Worm (Caenorhabditis elegans) whole organism, L2 larva: ENCODE results near the gene hpo-10.
A peak's percentile ranks its signal among the peaks of the same experiment; 100 is the strongest.

ENCODE experiments used
- alr-1 ChIP-seq: fragments of 150-350 bp; optimal IDR thresholded peaks from 2 replicates; lab custom pipeline; 2014; ENCODE audit warnings: missing biosample characterization, missing genetic modification characterization
- aly-2 ChIP-seq: fragments of 150-350 bp; optimal IDR thresholded peaks from 2 replicates; lab custom pipeline; 2014; ENCODE audit warnings: missing biosample characterization, missing genetic modification characterization
- elt-3 ChIP-seq: sonication (generic microtip); optimal IDR thresholded peaks from 2 replicates; lab custom pipeline; 2017; ENCODE audit warnings: missing biosample characterization, missing genetic modification characterization
- fos-1 ChIP-seq: fragments of 150-350 bp; optimal IDR thresholded peaks from 2 replicates; lab custom pipeline; 2014; ENCODE audit warnings: missing biosample characterization, missing genetic modification characterization
- nhr-12 ChIP-seq: fragments of 150-350 bp; optimal IDR thresholded peaks from 2 replicates; lab custom pipeline; 2014; ENCODE audit warnings: missing biosample characterization, missing genetic modification characterization
- nhr-237 ChIP-seq: fragments of 150-350 bp; optimal IDR thresholded peaks from 2 replicates; lab custom pipeline; 2014; ENCODE audit warnings: missing biosample characterization, missing genetic modification characterization
- nhr-25 ChIP-seq: fragments of 150-350 bp; sonication (generic microtip); optimal IDR thresholded peaks from 3 replicates; lab custom pipeline; 2014; ENCODE audit warnings: missing biosample characterization, missing genetic modification characterization
- sem-4 ChIP-seq: fragments of 150-350 bp; optimal IDR thresholded peaks from 2 replicates; lab custom pipeline; 2014; ENCODE audit warnings: missing biosample characterization, missing genetic modification reagents, missing genetic modification characterization
- sma-3 ChIP-seq: sonication (generic microtip); optimal IDR thresholded peaks from 2 replicates; lab custom pipeline; 2016; ENCODE audit warnings: missing genetic modification reagents, missing genetic modification characterization, missing compliant biosample characterization
- unc-62 ChIP-seq: fragments of 150-350 bp; optimal IDR thresholded peaks from 2 replicates; lab custom pipeline; 2014; ENCODE audit warnings: missing biosample characterization, missing genetic modification reagents, missing genetic modification characterization

- TF ChIP-seq fos-1 = no peak
- no peak for TF ChIP-seq nhr-237 (tag; lab: Kevin White, UChicago)
- TF ChIP-seq elt-3 = no peak
- TF ChIP-seq nhr-12 (tag; lab: Kevin White, UChicago) = no peak
- TF ChIP-seq sem-4 (tag; lab: Kevin White, UChicago) = no peak
- peak; percentile 17 for TF ChIP-seq nhr-25
- TF ChIP-seq aly-2 = no peak
- TF ChIP-seq unc-62 (GFP tag; lab: Kevin White, UChicago) = no peak
- no peak for TF ChIP-seq alr-1 (tag; lab: Kevin White, UChicago)
- TF ChIP-seq sma-3 (GFP tag; lab: Kevin White, UChicago) = no peak
These were observed at the start of gene hpo-10 for ce11 chrIII:5879291-5879968.
